Fruit fly (Drosophila melanogaster): ENCODE data around the gene CG18259.

DNA sequence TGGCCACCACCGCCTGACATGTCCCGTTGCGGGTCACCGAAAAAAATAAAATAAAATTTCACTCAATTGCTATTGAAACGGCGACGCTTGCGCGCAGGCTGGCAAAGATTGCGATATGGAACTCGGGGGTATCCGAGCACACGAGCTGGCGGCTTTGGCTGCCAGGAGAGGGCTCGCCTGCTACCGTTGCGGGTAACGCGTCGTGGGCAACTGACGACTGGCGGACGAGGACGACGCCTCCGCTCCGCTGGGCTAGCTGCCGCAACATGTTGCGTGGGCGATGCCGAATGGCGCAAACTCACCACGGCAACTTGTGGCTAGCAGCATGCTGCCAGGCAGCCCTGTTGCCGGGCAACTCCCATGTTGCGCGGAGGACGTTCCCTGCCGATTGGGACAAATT is 9.5 kb downstream of the CG18259 start, which contains the start of gene CCKLR-17D3:
- TF ChIP-seq CG9948 (tag; optimal IDR thresholded peaks at IDR 0.05) = no peak
- TF ChIP-seq gl (tag; optimal IDR thresholded peaks at IDR 0.05) = no peak
- TF ChIP-seq rn (GFP tag; IDR thresholded peaks at IDR 0.05) = no peak
- no peak for TF ChIP-seq Pif1A (GFP tag; optimal IDR thresholded peaks at IDR 0.05)
